Fruit fly (Drosophila melanogaster): ENCODE results near the gene Nup93-2.

Nup93-2 gene

dm6 chr3R:14898280-14898756 lies at the start of gene Nup93-2, which contains the start of gene CG3817:
Gene Nup93-2 (minus strand): TSS chr3R:14898372.
Gene CG3817 (plus strand): TSS chr3R:14898739.
- no peak for TF ChIP-seq pan (optimal IDR thresholded peaks at IDR 0.05)
- TF ChIP-seq psq (optimal IDR thresholded peaks at IDR 0.05) = no peak
- TF ChIP-seq EcR (GFP tag; optimal IDR thresholded peaks at IDR 0.05) = no peak
- TF ChIP-seq usp (GFP tag; optimal IDR thresholded peaks at IDR 0.05) = no peak
- no peak for TF ChIP-seq Dll (optimal IDR thresholded peaks at IDR 0.05)
- TF ChIP-seq CG8478 (optimal IDR thresholded peaks at IDR 0.05) = no peak

dm6 chr3R:14917927-14918829 lies 20.0 kb upstream of the Nup93-2 start, which contains the start of gene Sdr:
Gene Sdr (plus strand): TSS chr3R:14918628.
- TF ChIP-seq psq (optimal IDR thresholded peaks at IDR 0.05) (no peak), EcR (GFP tag; optimal IDR thresholded peaks at IDR 0.05) (no peak), CG8478 (optimal IDR thresholded peaks at IDR 0.05) (no peak), usp (GFP tag; optimal IDR thresholded peaks at IDR 0.05) (no peak), pan (optimal IDR thresholded peaks at IDR 0.05) (no peak), Dll (optimal IDR thresholded peaks at IDR 0.05) (no peak)

dm6 chr3R:14912449-14912987 lies 14.3 kb upstream of the Nup93-2 start:
- TF ChIP-seq pan (optimal IDR thresholded peaks at IDR 0.05) (no peak), CG8478 (optimal IDR thresholded peaks at IDR 0.05) (no peak), psq (optimal IDR thresholded peaks at IDR 0.05) (no peak), Dll (optimal IDR thresholded peaks at IDR 0.05) (no peak), usp (GFP tag; optimal IDR thresholded peaks at IDR 0.05) (no peak), EcR (GFP tag; optimal IDR thresholded peaks at IDR 0.05) (no peak)

- TF ChIP-seq pan (optimal IDR thresholded peaks at IDR 0.05) (no peak), psq (optimal IDR thresholded peaks at IDR 0.05) (peak; percentile 53)
These were observed 5.8 kb upstream of the Nup93-2 start, which contains the start of gene VhaPPA1-1 for dm6 chr3R:14903837-14904431. Gene VhaPPA1-1 (minus strand): TSS chr3R:14904061.

dm6 chr3R:14901408-14902352 lies 3.5 kb upstream of the Nup93-2 start, which contains the start of gene RpS5b:
Gene RpS5b (minus strand): TSS chr3R:14901563.
- TF ChIP-seq CG8478 (optimal IDR thresholded peaks at IDR 0.05) (no peak), Dll (optimal IDR thresholded peaks at IDR 0.05) (no peak), pan (optimal IDR thresholded peaks at IDR 0.05) (no peak), usp (GFP tag; optimal IDR thresholded peaks at IDR 0.05) (no peak), psq (optimal IDR thresholded peaks at IDR 0.05) (no peak), EcR (GFP tag; optimal IDR thresholded peaks at IDR 0.05) (no peak)

- TF ChIP-seq psq (optimal IDR thresholded peaks at IDR 0.05) (no peak), Dll (optimal IDR thresholded peaks at IDR 0.05) (no peak), pan (optimal IDR thresholded peaks at IDR 0.05) (no peak), CG8478 (optimal IDR thresholded peaks at IDR 0.05) (no peak), EcR (GFP tag; optimal IDR thresholded peaks at IDR 0.05) (no peak), usp (GFP tag; optimal IDR thresholded peaks at IDR 0.05) (no peak)
These were observed 2.0 kb upstream of the Nup93-2 start, which contains the start of gene VhaPPA1-2 for dm6 chr3R:14900177-14900576. Gene VhaPPA1-2 (minus strand): TSS chr3R:14900277.

- TF ChIP-seq CG8478 (optimal IDR thresholded peaks at IDR 0.05) = no peak
- TF ChIP-seq EcR (GFP tag; optimal IDR thresholded peaks at IDR 0.05) = no peak
- no peak for TF ChIP-seq usp (GFP tag; optimal IDR thresholded peaks at IDR 0.05)
- TF ChIP-seq psq (optimal IDR thresholded peaks at IDR 0.05) = no peak
- TF ChIP-seq pan (optimal IDR thresholded peaks at IDR 0.05) = no peak
- TF ChIP-seq Dll (optimal IDR thresholded peaks at IDR 0.05) = no peak
These were observed 3.5 kb downstream of the Nup93-2 start, which contains the start of gene CG14860 for dm6 chr3R:14894783-14894883. Gene CG14860 (plus strand): TSS chr3R:14894784.

- no peak for TF ChIP-seq usp (GFP tag; optimal IDR thresholded peaks at IDR 0.05)
- TF ChIP-seq CG8478 (optimal IDR thresholded peaks at IDR 0.05) = no peak
- no peak for TF ChIP-seq EcR (GFP tag; optimal IDR thresholded peaks at IDR 0.05)
- no peak for TF ChIP-seq pan (optimal IDR thresholded peaks at IDR 0.05)
- TF ChIP-seq Dll (optimal IDR thresholded peaks at IDR 0.05) = no peak
These were observed 4.1 kb downstream of the Nup93-2 start, which contains the start of gene Dph2 for dm6 chr3R:14893791-14894782. Gene Dph2 (minus strand): TSS chr3R:14893954.

- TF ChIP-seq pan (optimal IDR thresholded peaks at IDR 0.05) = no peak
- TF ChIP-seq EcR (GFP tag; optimal IDR thresholded peaks at IDR 0.05) = no peak
- TF ChIP-seq psq (optimal IDR thresholded peaks at IDR 0.05) = no peak
- no peak for TF ChIP-seq Dll (optimal IDR thresholded peaks at IDR 0.05)
- no peak for TF ChIP-seq usp (GFP tag; optimal IDR thresholded peaks at IDR 0.05)
- no peak for TF ChIP-seq CG8478 (optimal IDR thresholded peaks at IDR 0.05)
These were observed 8.0 kb downstream of the Nup93-2 start, which contains the start of the genes CycC and UQCR-C1 for dm6 chr3R:14890064-14890709. Gene CycC (minus strand): TSS chr3R:14890205. Gene UQCR-C1 (plus strand): TSS chr3R:14890231.

All from whole organism.